Worm (Caenorhabditis elegans): ENCODE data around the gene C26E6.12.
"Not testable (repeated sequence)": the region's sequence is repeated elsewhere in the genome, so short reads cannot be mapped to it uniquely, and the experiment has no call there.

The C26E6.12 gene

DNA sequence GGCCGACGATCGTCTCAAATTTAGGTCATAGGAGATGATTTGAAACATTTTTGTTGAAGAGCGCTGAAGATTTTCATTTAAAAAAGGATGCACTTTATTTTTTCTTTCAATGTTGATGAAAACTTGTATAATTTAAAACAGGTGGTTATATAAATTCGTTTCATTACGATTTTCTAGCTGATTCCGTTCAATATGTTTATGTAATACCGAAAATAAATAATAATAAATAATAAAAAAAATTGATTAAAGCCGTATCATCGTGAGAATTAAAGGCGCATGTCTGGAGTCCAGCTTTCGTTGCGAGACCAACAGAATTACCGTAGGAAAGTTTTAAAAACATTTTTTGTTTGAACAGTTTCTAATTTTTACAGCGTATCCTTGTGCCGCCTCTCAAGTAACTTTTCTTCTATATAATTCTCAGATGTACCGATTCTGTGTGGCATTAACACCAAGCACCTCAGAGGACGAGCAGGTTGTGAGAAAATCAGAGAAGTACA lies at the start of gene C26E6.12, which contains the start of gene eri-9:
Gene C26E6.12, minus strand, starts transcription at position 51 of the 497 bp plus-strand sequence.
Gene eri-9, plus strand, starts transcription at position 248 of the 497 bp plus-strand sequence.
- TF ChIP-seq lin-39 (tag; optimal IDR thresholded peaks at IDR 0.05) (no peak), fos-1 (tag; optimal IDR thresholded peaks at IDR 0.05) (no peak), nhr-237 (tag; optimal IDR thresholded peaks at IDR 0.05) (no peak), unc-62 (GFP tag; optimal IDR thresholded peaks at IDR 0.05) (no peak), unc-39 (tag; optimal IDR thresholded peaks at IDR 0.05) (no peak), R02D3.7 (tag; optimal IDR thresholded peaks at IDR 0.05) (no peak), lsy-2 (tag; optimal IDR thresholded peaks at IDR 0.05) (no peak), nhr-23 (tag; optimal IDR thresholded peaks at IDR 0.05) (no peak), mdl-1 (tag; optimal IDR thresholded peaks at IDR 0.05) (no peak), ztf-4 (tag; optimal IDR thresholded peaks at IDR 0.05) (no peak), nhr-25 (tag; optimal IDR thresholded peaks at IDR 0.05) (no peak), sem-4 (tag; optimal IDR thresholded peaks at IDR 0.05) (no peak), mbf-1 (tag; optimal IDR thresholded peaks at IDR 0.05) (no peak), ztf-11 (tag; optimal IDR thresholded peaks at IDR 0.05) (no peak), blmp-1 (tag; optimal IDR thresholded peaks at IDR 0.05; ENCODE audit: insufficient read depth) (no peak), elt-3 (tag; optimal IDR thresholded peaks at IDR 0.05) (no peak), nhr-12 (tag; optimal IDR thresholded peaks at IDR 0.05) (no peak), dmd-4 (tag; optimal IDR thresholded peaks at IDR 0.05) (no peak), alr-1 (tag; optimal IDR thresholded peaks at IDR 0.05) (no peak)

DNA sequence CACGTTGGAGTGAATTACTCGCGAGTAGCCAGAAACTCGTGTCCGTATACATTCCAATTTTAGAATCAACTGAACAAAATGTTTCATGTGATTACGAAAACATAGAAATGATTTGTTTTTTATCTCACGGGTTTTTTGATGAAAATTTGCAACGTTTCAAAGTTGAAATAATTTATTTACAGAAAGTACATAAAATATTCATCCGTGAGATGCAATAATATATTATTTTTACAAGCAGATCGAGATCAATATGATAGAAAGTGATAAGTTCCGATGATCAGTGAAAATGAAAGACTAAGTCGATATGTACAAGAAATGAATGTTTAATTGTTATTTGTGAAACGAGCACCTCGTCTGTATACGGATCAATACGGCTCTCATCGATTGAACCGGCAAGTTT lies 48.3 kb upstream of the C26E6.12 start, which contains the start of gene C27F2.6:
Gene C27F2.6, minus strand, starts transcription at position 101 of the 400 bp plus-strand sequence.
- TF ChIP-seq mdl-1, R02D3.7, F13H6.1 (tag; optimal IDR thresholded peaks at IDR 0.05): not testable (repeated sequence)

DNA sequence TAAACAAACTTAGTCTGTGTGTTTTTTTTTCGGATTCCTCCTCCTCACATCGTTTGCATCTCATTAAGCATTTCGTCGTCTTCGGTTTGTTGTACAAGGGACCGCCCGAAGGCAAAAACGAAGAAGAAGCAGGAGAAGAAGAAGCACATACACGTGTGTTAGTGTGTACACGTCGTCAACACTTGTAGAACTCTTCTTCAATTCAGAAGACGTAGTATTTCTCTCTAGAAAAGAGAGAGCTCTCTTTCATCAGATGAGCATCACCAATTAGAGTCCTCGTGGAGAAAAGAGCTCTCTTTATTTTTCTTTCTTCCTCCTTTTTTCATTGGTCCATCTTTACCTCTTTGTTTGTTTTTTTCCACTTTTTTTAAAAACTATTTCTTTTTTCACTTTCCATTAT lies 36.1 kb upstream of the C26E6.12 start:
- TF ChIP-seq ama-1 (optimal IDR thresholded peaks at IDR 0.05) (no peak), lsy-2 (tag; optimal IDR thresholded peaks at IDR 0.05) (peak in 1 of 2 experiments; percentile 32), sma-3 (GFP tag; optimal IDR thresholded peaks at IDR 0.05) (no peak), egl-27 (tag; optimal IDR thresholded peaks at IDR 0.05) (no peak), unc-39 (tag; optimal IDR thresholded peaks at IDR 0.05) (no peak), ceh-16 (tag; optimal IDR thresholded peaks at IDR 0.05) (no peak), C34F6.9 (tag; optimal IDR thresholded peaks at IDR 0.05) (peak; percentile 41), nhr-129 (tag; optimal IDR thresholded peaks at IDR 0.05) (peak; percentile 2)

DNA sequence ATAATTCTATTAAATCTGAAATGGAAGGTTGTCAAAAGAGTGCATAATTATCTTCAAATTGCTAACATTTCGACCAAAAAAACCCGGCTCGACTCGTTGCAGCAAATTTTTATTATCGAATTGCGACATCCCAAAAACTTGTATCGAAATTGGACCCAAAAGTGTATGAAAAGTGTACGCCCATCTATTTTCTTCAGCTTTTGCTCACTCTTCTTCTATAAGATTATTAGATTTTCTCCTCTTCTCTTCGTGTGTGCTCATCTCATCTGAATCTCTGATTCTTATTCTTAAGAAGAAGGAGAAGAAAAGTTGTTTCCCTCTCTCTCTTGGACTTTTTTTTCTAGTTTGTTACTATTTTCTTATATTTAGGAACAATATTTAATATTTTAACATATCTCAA lies 35.2 kb upstream of the C26E6.12 start:
- TF ChIP-seq blmp-1 (tag; optimal IDR thresholded peaks at IDR 0.05; ENCODE audit: insufficient read depth) (no peak), ceh-82 (tag; optimal IDR thresholded peaks at IDR 0.05) (no peak), zag-1 (tag; optimal IDR thresholded peaks at IDR 0.05) (peak; percentile 49), C34F6.9 (tag; optimal IDR thresholded peaks at IDR 0.05) (peak; percentile 29), lsy-2 (tag; optimal IDR thresholded peaks at IDR 0.05) (peak in 1 of 2 experiments; percentile 26)

DNA sequence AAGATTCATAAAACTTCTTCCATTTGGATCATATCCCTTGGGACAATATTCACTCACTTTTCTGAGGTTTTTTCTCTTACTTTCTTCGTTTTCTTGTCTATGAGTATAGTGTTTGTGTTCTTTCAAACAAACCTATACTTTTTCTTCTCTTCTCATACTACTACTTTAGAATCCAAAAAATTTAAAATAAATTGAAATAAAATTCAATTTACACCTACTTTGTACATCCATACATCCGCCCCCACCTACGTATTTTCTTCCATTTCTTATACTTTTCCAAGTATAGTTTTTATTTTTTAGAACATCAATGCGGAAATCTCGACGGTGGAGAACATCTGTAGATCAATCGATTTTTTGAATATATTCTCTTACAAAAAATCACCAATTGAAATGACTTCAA lies 33.2 kb upstream of the C26E6.12 start, which contains the start of gene nca-2:
Gene nca-2, plus strand, starts transcription at position 301 of the 400 bp plus-strand sequence.
- TF ChIP-seq peb-1 (tag; optimal IDR thresholded peaks at IDR 0.05): no peak
- TF ChIP-seq lin-13 (GFP tag; optimal IDR thresholded peaks at IDR 0.05): no peak
- TF ChIP-seq nhr-77 (tag; optimal IDR thresholded peaks at IDR 0.05): no peak
- TF ChIP-seq ama-1 (optimal IDR thresholded peaks at IDR 0.05): no peak
- TF ChIP-seq R02D3.7 (tag; optimal IDR thresholded peaks at IDR 0.05): no peak
- no peak for TF ChIP-seq sma-3 (GFP tag; optimal IDR thresholded peaks at IDR 0.05)
- TF ChIP-seq sma-9 (GFP tag; optimal IDR thresholded peaks at IDR 0.05): no peak
- no peak for TF ChIP-seq sma-9 (tag; optimal IDR thresholded peaks at IDR 0.05)
- TF ChIP-seq egl-27 (tag; optimal IDR thresholded peaks at IDR 0.05): no peak
- no peak for TF ChIP-seq unc-55 (GFP tag; optimal IDR thresholded peaks at IDR 0.05)
- TF ChIP-seq lsy-2 (tag; optimal IDR thresholded peaks at IDR 0.05): no peak
- TF ChIP-seq elt-1 (tag; optimal IDR thresholded peaks at IDR 0.05): no peak
- TF ChIP-seq lin-39 (tag; optimal IDR thresholded peaks at IDR 0.05): no peak
- no peak for TF ChIP-seq mbf-1 (tag; optimal IDR thresholded peaks at IDR 0.05)
